Fruit fly (Drosophila melanogaster) whole organism, embryonic: ENCODE measurements around the gene CG6652.
A peak's percentile ranks its signal among the peaks of the same experiment; 100 is the strongest.

ENCODE experiments used
- Awh ChIP-seq: fragments of 200-800 bp; sonication (Bioruptor generic); IDR thresholded peaks from 2 replicates; pipeline ENCODE4, ENCODE4 v1.3.6; 2022; ENCODE audit warnings: missing biosample characterization, missing genetic modification characterization
- Blimp-1 ChIP-seq: fragments of 200-800 bp; sonication (Bioruptor generic); optimal IDR thresholded peaks from 3 replicates; lab custom pipeline; 2018; ENCODE audit warnings: missing biosample characterization, missing genetic modification characterization, mild to moderate bottlenecking, moderate library complexity, missing genetic modification reagents
- CG10959 ChIP-seq: fragments of 200-800 bp; sonication (Bioruptor generic); IDR thresholded peaks from 2 replicates; pipeline ENCODE4 v1.3.6; 2022; ENCODE audit warnings: missing biosample characterization, missing genetic modification characterization
- CG11504 ChIP-seq: fragments of 200-800 bp; sonication (Bioruptor generic); optimal IDR thresholded peaks from 3 replicates; lab custom pipeline; 2019; ENCODE audit warnings: missing biosample characterization, mild to moderate bottlenecking, missing genetic modification characterization, moderate library complexity
- CG13775 ChIP-seq: fragments of 200-800 bp; sonication (Bioruptor generic); optimal IDR thresholded peaks from 3 replicates; lab custom pipeline; 2017; ENCODE audit warnings: missing biosample characterization, mild to moderate bottlenecking, missing genetic modification characterization
- CG13894 ChIP-seq: fragments of 200-800 bp; sonication (Bioruptor generic); optimal IDR thresholded peaks from 3 replicates; lab custom pipeline; 2018; ENCODE audit warnings: missing biosample characterization, mild to moderate bottlenecking, missing genetic modification characterization, moderate library complexity
- CG15269 ChIP-seq: fragments of 200-800 bp; sonication (Bioruptor generic); optimal IDR thresholded peaks from 2 replicates; lab custom pipeline; 2018; ENCODE audit warnings: missing biosample characterization, mild to moderate bottlenecking, missing genetic modification characterization, moderate library complexity
- CG1603 ChIP-seq: fragments of 200-800 bp; sonication (Bioruptor generic); optimal IDR thresholded peaks from 2 replicates; lab custom pipeline; 2019; ENCODE audit warnings: missing biosample characterization, mild to moderate bottlenecking, missing genetic modification characterization, moderate library complexity
- CG17568 ChIP-seq: fragments of 200-800 bp; sonication (Bioruptor generic); optimal IDR thresholded peaks from 2 replicates; lab custom pipeline; 2018; ENCODE audit warnings: missing biosample characterization, mild to moderate bottlenecking, missing genetic modification characterization, moderate library complexity
- CG2120 ChIP-seq: fragments of 200-800 bp; sonication (Bioruptor generic); optimal IDR thresholded peaks from 3 replicates; lab custom pipeline; 2016; ENCODE audit warnings: missing biosample characterization, missing genetic modification characterization
- CG30403 ChIP-seq: fragments of 200-800 bp; sonication (Bioruptor generic); optimal IDR thresholded peaks from 3 replicates; lab custom pipeline; 2016; ENCODE audit warnings: missing biosample characterization, missing genetic modification characterization
- CG31365 ChIP-seq: fragments of 200-800 bp; sonication (Bioruptor generic); optimal IDR thresholded peaks from 2 replicates; lab custom pipeline; 2018; ENCODE audit warnings: missing biosample characterization, mild to moderate bottlenecking, missing genetic modification characterization
- CG31441 ChIP-seq: fragments of 200-800 bp; sonication (Bioruptor generic); IDR thresholded peaks from 2 replicates; pipeline ENCODE4 v1.3.6; 2022; ENCODE audit warnings: missing biosample characterization, missing genetic modification characterization
- CG34376 ChIP-seq: fragments of 200-800 bp; sonication (Bioruptor generic); optimal IDR thresholded peaks from 2 replicates; lab custom pipeline; 2018; ENCODE audit warnings: missing biosample characterization, mild to moderate bottlenecking, missing genetic modification characterization
- CG3995 ChIP-seq: fragments of 200-800 bp; sonication (Bioruptor generic); optimal IDR thresholded peaks from 3 replicates; lab custom pipeline; 2016; ENCODE audit warnings: missing biosample characterization, missing genetic modification characterization
- CG7372 ChIP-seq: fragments of 200-800 bp; sonication (Bioruptor generic); IDR thresholded peaks from 2 replicates; pipeline ENCODE4 v1.3.6; 2022; ENCODE audit warnings: missing biosample characterization, missing genetic modification characterization
- CG8765 ChIP-seq: fragments of 200-800 bp; sonication (Bioruptor generic); IDR thresholded peaks from 2 replicates; pipeline ENCODE4 v1.3.6; 2022; ENCODE audit warnings: missing biosample characterization, missing genetic modification characterization
- CG9817 ChIP-seq: fragments of 200-800 bp; sonication (Bioruptor generic); optimal IDR thresholded peaks from 2 replicates; lab custom pipeline; 2018; ENCODE audit warnings: missing biosample characterization, mild to moderate bottlenecking, missing genetic modification characterization, moderate library complexity
- CTCF ChIP-seq: fragments of 200-800 bp; sonication (Bioruptor generic); optimal IDR thresholded peaks from 2 replicates; lab custom pipeline; 2017; ENCODE audit warnings: missing biosample characterization, mild to moderate bottlenecking, missing genetic modification characterization, moderate library complexity
- Drgx ChIP-seq: fragments of 200-800 bp; sonication (Bioruptor generic); IDR thresholded peaks from 2 replicates; pipeline ENCODE4 v1.3.6; 2022; ENCODE audit warnings: missing biosample characterization, missing genetic modification characterization
- Fer1 ChIP-seq: fragments of 200-800 bp; sonication (Bioruptor generic); optimal IDR thresholded peaks from 2 replicates; lab custom pipeline; 2017; ENCODE audit warnings: missing biosample characterization, mild to moderate bottlenecking, missing genetic modification characterization
- Med ChIP-seq: fragments of 200-800 bp; sonication (Bioruptor generic); peaks from one replicate; lab custom pipeline; 2016; ENCODE audit warnings: missing biosample characterization, missing genetic modification characterization, mild to moderate bottlenecking, inconsistent platforms, moderate library complexity
- Meics ChIP-seq: fragments of 200-800 bp; sonication (Bioruptor generic); optimal IDR thresholded peaks from 2 replicates; lab custom pipeline; 2017; ENCODE audit warnings: missing biosample characterization, mild to moderate bottlenecking, missing genetic modification characterization
- NC2β ChIP-seq: fragments of 200-800 bp; sonication (Bioruptor generic); optimal IDR thresholded peaks from 2 replicates; lab custom pipeline; 2016; ENCODE audit warnings: missing biosample characterization, missing genetic modification characterization
- NFAT ChIP-seq: fragments of 200-800 bp; sonication (Bioruptor generic); IDR thresholded peaks from 2 replicates; pipeline ENCODE4 v1.3.6; 2022; ENCODE audit warnings: missing biosample characterization, missing genetic modification characterization
- Oaz ChIP-seq: fragments of 200-800 bp; sonication (Bioruptor generic); IDR thresholded peaks from 2 replicates; pipeline ENCODE4 v1.3.6; 2022; ENCODE audit warnings: missing biosample characterization, missing genetic modification characterization
- Sox102F ChIP-seq: fragments of 200-800 bp; sonication (Bioruptor generic); optimal IDR thresholded peaks from 2 replicates; lab custom pipeline; 2018; ENCODE audit warnings: missing biosample characterization, mild to moderate bottlenecking, missing genetic modification characterization, moderate library complexity
- Xrp1 ChIP-seq: fragments of 200-800 bp; sonication (Bioruptor generic); IDR thresholded peaks from 2 replicates; pipeline ENCODE4 v1.3.6; 2022; ENCODE audit warnings: missing biosample characterization, missing genetic modification characterization
- ara ChIP-seq: fragments of 200-800 bp; sonication (Bioruptor generic); IDR thresholded peaks from 2 replicates; pipeline ENCODE4 v1.3.6; 2022; ENCODE audit warnings: missing biosample characterization, missing genetic modification characterization
- bsh ChIP-seq, 2 experiments: fragments of 200-800 bp; sonication (Bioruptor generic); optimal IDR thresholded peaks; 2 replicates each; lab custom pipeline; 2017 to 2018; ENCODE audit warnings: mild to moderate bottlenecking in 2 of 2, missing biosample characterization in 2 of 2, missing genetic modification characterization in 2 of 2, moderate library complexity in 1 of 2
- cato ChIP-seq: fragments of 200-800 bp; sonication (Bioruptor generic); optimal IDR thresholded peaks from 2 replicates; lab custom pipeline; 2016; ENCODE audit warnings: missing biosample characterization, missing genetic modification characterization, borderline replicate concordance
- chinmo ChIP-seq: fragments of 200-800 bp; sonication (Bioruptor generic); IDR thresholded peaks from 4 replicates; pipeline ENCODE4 v1.3.6; 2022; ENCODE audit warnings: missing biosample characterization, missing genetic modification characterization; ENCODE audit not compliant: partially characterized antibody
- emc ChIP-seq: fragments of 200-800 bp; sonication (Bioruptor generic); optimal IDR thresholded peaks from 2 replicates; lab custom pipeline; 2016; ENCODE audit warnings: missing biosample characterization, missing genetic modification characterization
- eve ChIP-seq, 2 experiments: fragments of >200 bp; optimal IDR thresholded peaks; 2 replicates each; lab custom pipeline; 2017; ENCODE audit warnings: missing biosample characterization in 2 of 2, missing genetic modification characterization in 2 of 2
- exex ChIP-seq: fragments of 200-800 bp; sonication (Bioruptor generic); optimal IDR thresholded peaks from 4 replicates; lab custom pipeline; 2018; ENCODE audit warnings: missing biosample characterization, mild to moderate bottlenecking, missing genetic modification characterization, moderate library complexity
- gem ChIP-seq: fragments of 200-800 bp; sonication (Bioruptor generic); optimal IDR thresholded peaks from 2 replicates; lab custom pipeline; 2019; ENCODE audit warnings: missing biosample characterization, mild to moderate bottlenecking, missing genetic modification characterization, moderate library complexity
- gfzf ChIP-seq: fragments of 200-800 bp; sonication (Bioruptor generic); optimal IDR thresholded peaks from 2 replicates; lab custom pipeline; 2016; ENCODE audit warnings: missing biosample characterization, mild to moderate bottlenecking, missing genetic modification characterization, moderate library complexity
- hb ChIP-seq: fragments of 200-800 bp; sonication (Bioruptor generic); IDR thresholded peaks from 3 replicates; pipeline ENCODE4 v1.3.6; 2022; ENCODE audit warnings: missing biosample characterization, missing genetic modification characterization; ENCODE audit not compliant: partially characterized antibody
- hkb ChIP-seq, 2 experiments: fragments of 200-800 bp in 1 of 2; fragments of >200 bp in 1 of 2; sonication (Bioruptor generic) in 1 of 2; IDR thresholded peaks in 1 of 2; optimal IDR thresholded peaks in 1 of 2; 2 replicates each; pipeline versions ENCODE4 v1.3.6 to Lab custom; 2017 to 2022; ENCODE audit warnings: missing biosample characterization in 1 of 2, missing genetic modification characterization in 1 of 2
- knrl ChIP-seq: fragments of 200-800 bp; sonication (Bioruptor generic); IDR thresholded peaks from 3 replicates; pipeline ENCODE4 v1.3.6; 2022; ENCODE audit warnings: missing biosample characterization, missing genetic modification characterization; ENCODE audit not compliant: partially characterized antibody
- lab ChIP-seq: fragments of 200-800 bp; sonication (Bioruptor generic); optimal IDR thresholded peaks from 3 replicates; lab custom pipeline; 2017; ENCODE audit warnings: missing biosample characterization, missing genetic modification characterization, mild to moderate bottlenecking, moderate library complexity, missing genetic modification reagents
- rib ChIP-seq: fragments of 200-800 bp; sonication (Bioruptor generic); IDR thresholded peaks from 2 replicates; pipeline ENCODE4 v1.3.6; 2022; ENCODE audit warnings: missing biosample characterization, missing genetic modification characterization
- slou ChIP-seq: fragments of 200-800 bp; sonication (Bioruptor generic); optimal IDR thresholded peaks from 3 replicates; lab custom pipeline; 2016; ENCODE audit warnings: missing biosample characterization, missing genetic modification characterization
- slp2 ChIP-seq: fragments of 200-800 bp; sonication (Bioruptor generic); optimal IDR thresholded peaks from 2 replicates; lab custom pipeline; 2016; ENCODE audit warnings: missing biosample characterization, missing genetic modification characterization
- so ChIP-seq: fragments of 200-800 bp; sonication (Bioruptor generic); IDR thresholded peaks from 3 replicates; pipeline ENCODE4 v1.3.6; 2022; ENCODE audit warnings: missing biosample characterization, missing genetic modification characterization
- sqz ChIP-seq: fragments of 200-800 bp; sonication (Bioruptor generic); optimal IDR thresholded peaks from 3 replicates; lab custom pipeline; 2018; ENCODE audit warnings: missing biosample characterization, mild to moderate bottlenecking, missing genetic modification characterization
- sr ChIP-seq: fragments of 200-800 bp; sonication (Bioruptor generic); IDR thresholded peaks from 3 replicates; pipeline ENCODE4 v1.3.6; 2022; ENCODE audit warnings: missing biosample characterization, missing genetic modification characterization
- tap ChIP-seq: fragments of 200-800 bp; optimal IDR thresholded peaks from 3 replicates; lab custom pipeline; 2019; ENCODE audit warnings: missing biosample characterization, mild to moderate bottlenecking, missing genetic modification characterization, moderate library complexity

The CG6652 gene

DNA sequence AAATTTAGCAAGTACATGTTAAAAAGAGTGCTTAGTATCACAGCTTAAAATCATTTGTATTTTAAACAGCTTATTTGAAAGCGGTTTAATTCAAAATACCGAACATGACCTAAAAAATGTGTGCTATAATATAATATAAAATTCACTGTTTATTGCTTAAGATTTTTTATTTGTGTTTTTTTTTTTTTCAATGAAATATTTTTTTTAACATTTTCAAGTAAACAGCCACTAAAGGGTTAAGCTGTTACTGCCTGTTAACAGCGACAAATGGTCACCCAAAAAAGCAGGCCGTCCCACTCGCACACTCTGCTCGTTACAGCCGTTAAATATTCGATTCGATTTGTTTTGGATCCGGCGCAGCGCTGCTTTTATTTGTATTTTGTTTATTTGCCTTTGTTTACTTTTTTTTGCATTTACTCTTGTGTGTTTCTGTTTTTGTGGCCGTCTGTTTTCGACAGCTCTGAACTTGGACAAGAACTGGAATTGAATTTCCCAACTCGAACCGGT is 48.0 kb downstream of the CG6652 start (continued):
- TF ChIP-seq CG11504 (tag; lab: Kevin White, UChicago) (peak; percentile 22), Meics (GFP tag; lab: Kevin White, UChicago) (peak; percentile 15), CG8765 (GFP tag; lab: Robert Waterston, UW) (no peak), Oaz (GFP tag; lab: Robert Waterston, UW) (no peak), bsh (GFP tag; optimal IDR thresholded peaks at IDR 0.05; lab: Kevin White, UChicago) (no peak), CG17568 (peak; percentile 68), ara (GFP tag; lab: Robert Waterston, UW) (0 out of 2 replicates have a peak, but pooled peaks have one; percentile 5), knrl (GFP tag; lab: Robert Waterston, UW) (no peak), gem (peak; percentile 2), CG2120 (GFP tag; lab: Kevin White, UChicago) (peak; percentile 9), tap (tag; lab: Kevin White, UChicago) (no peak), Drgx (GFP tag; lab: Robert Waterston, UW) (peak; percentile 62), CG13775 (GFP tag; lab: Kevin White, UChicago) (no peak), CG15269 (tag; lab: Kevin White, UChicago) (peak; percentile 9), sqz (GFP tag; lab: Kevin White, UChicago) (peak; percentile 28), chinmo (GFP tag; lab: Robert Waterston, UW) (peak; percentile 56; the same call in 1 of the 4 replicates), hkb (optimal IDR thresholded peaks at IDR 0.05; lab: Kevin White, UChicago) (no peak), hkb (GFP tag; IDR thresholded peaks at IDR 0.05; lab: Robert Waterston, UW) (peak; percentile 47; the same call in 1 of the 2 replicates), lab (GFP tag; lab: Kevin White, UChicago) (peak; percentile 37), hb (GFP tag; lab: Robert Waterston, UW) (no peak), CG34376 (GFP tag; lab: Kevin White, UChicago) (no peak), eve (GFP tag; optimal IDR thresholded peaks at IDR 0.05; lab: Kevin White, UChicago) (peak in 1 of 2 experiments; percentile 52), cato (GFP tag; lab: Kevin White, UChicago) (no peak), Fer1 (peak; percentile 13), Sox102F (GFP tag; lab: Kevin White, UChicago) (peak; percentile 15), rib (GFP tag; lab: Robert Waterston, UW) (no peak), CG31365 (tag; lab: Kevin White, UChicago) (peak; percentile 2), CG9817 (tag; lab: Kevin White, UChicago) (no peak), CG31441 (GFP tag; lab: Robert Waterston, UW) (0 out of 2 replicates have a peak, but pooled peaks have one; percentile 18), Xrp1 (GFP tag; lab: Robert Waterston, UW) (peak; percentile 16; the same call in 1 of the 2 replicates), exex (peak; percentile 1), slp2 (no peak), CG30403 (GFP tag; lab: Kevin White, UChicago) (peak; percentile 1), NC2β (GFP tag; lab: Kevin White, UChicago) (no peak), CG10959 (GFP tag; lab: Robert Waterston, UW) (no peak), CTCF (GFP tag; lab: Kevin White, UChicago) (no peak)

DNA sequence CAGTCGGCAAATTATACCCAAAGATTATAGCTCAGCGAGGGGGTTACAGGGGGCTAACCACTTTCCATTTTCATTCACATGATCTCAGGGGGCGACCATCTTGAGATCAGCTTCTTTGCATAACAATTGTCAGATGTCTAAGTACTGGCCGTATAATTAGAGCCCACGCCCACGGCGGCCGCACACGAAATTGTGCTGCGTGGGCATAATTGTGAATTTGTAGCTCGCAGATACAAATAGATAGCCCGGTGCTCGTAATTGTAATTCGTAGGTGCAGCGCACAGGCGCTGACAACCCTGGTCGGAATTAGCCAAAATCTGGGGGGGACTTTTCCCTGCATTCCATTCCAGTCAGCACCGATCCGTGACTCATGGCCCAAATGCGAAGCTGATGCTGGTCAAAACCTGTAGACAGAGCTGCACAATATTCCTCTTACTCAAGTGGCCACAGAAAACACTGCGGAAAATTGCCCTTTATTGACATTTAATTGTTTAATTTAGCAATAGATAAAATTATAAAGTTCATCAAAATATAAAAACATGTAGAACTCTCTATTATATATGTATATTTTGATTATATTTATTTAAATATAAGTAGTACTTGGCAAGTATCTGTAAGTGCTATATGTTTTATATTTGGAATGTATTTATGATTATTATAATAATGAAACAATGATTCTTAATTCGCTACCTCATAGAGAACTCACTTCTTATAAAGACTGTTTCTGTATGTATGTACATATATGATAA is 50.9 kb downstream of the CG6652 start:
- TF ChIP-seq CG13894 (tag; lab: Kevin White, UChicago) (no peak), gfzf (GFP tag; lab: Kevin White, UChicago) (no peak), CG1603 (tag; lab: Kevin White, UChicago) (no peak), so (GFP tag; lab: Robert Waterston, UW) (no peak), emc (GFP tag; lab: Kevin White, UChicago) (no peak), Med (GFP tag; lab: Kevin White, UChicago) (peak; percentile 2), Awh (GFP tag; lab: Robert Waterston, UW) (0 out of 2 replicates have a peak, but pooled peaks have one; percentile 7), CG31441 (GFP tag; lab: Robert Waterston, UW) (0 out of 2 replicates have a peak, but pooled peaks have one; percentile 16), CG7372 (GFP tag; lab: Robert Waterston, UW) (peak; percentile 15; the same call in 1 of the 2 replicates), Blimp-1 (GFP tag; lab: Kevin White, UChicago) (peak; percentile 23), sr (peak; percentile 76; the same call in 2 of the 3 replicates), NFAT (GFP tag; lab: Robert Waterston, UW) (no peak), CG3995 (GFP tag; lab: Kevin White, UChicago) (no peak), slou (GFP tag; lab: Kevin White, UChicago) (no peak)
